Fruit fly (Drosophila melanogaster) whole organism, embryonic: ENCODE results near the gene Edg78E.

ENCODE experiments used
- Abd-B ChIP-seq: fragments of 200-800 bp; sonication (Bioruptor generic); optimal IDR thresholded peaks from 2 replicates; lab custom pipeline; 2018; ENCODE audit warnings: missing biosample characterization, mild to moderate bottlenecking, missing genetic modification characterization, moderate library complexity
- BtbVII ChIP-seq: fragments of 200-800 bp; sonication (Bioruptor generic); optimal IDR thresholded peaks from 3 replicates; lab custom pipeline; 2017; ENCODE audit warnings: missing biosample characterization, mild to moderate bottlenecking, missing genetic modification characterization
- CG10209 ChIP-seq: fragments of 200-800 bp; sonication (Bioruptor generic); optimal IDR thresholded peaks from 3 replicates; lab custom pipeline; 2017; ENCODE audit warnings: missing biosample characterization, mild to moderate bottlenecking, missing genetic modification characterization, missing genetic modification reagents
- CG10274 ChIP-seq: fragments of 200-800 bp; sonication (Bioruptor generic); optimal IDR thresholded peaks from 3 replicates; lab custom pipeline; 2017; ENCODE audit warnings: missing biosample characterization, mild to moderate bottlenecking, missing genetic modification characterization
- CG11093 ChIP-seq: fragments of 200-800 bp; sonication (Bioruptor generic); IDR thresholded peaks from 3 replicates; pipeline ENCODE4 v1.3.6; 2022; ENCODE audit warnings: missing biosample characterization, missing genetic modification characterization
- CG11247 ChIP-seq: fragments of 200-800 bp; sonication (Bioruptor generic); IDR thresholded peaks from 2 replicates; pipeline ENCODE4 v1.3.6; 2022; ENCODE audit warnings: missing biosample characterization, missing genetic modification characterization
- CG11456 ChIP-seq: fragments of 200-800 bp; sonication (Bioruptor generic); IDR thresholded peaks from 3 replicates; pipeline ENCODE4 v1.3.6; 2022; ENCODE audit warnings: missing biosample characterization, missing genetic modification characterization
- CG12942 ChIP-seq: fragments of 200-800 bp; sonication (Bioruptor generic); optimal IDR thresholded peaks from 3 replicates; lab custom pipeline; 2016; ENCODE audit warnings: missing biosample characterization, missing genetic modification characterization
- CG15269 ChIP-seq: fragments of 200-800 bp; sonication (Bioruptor generic); optimal IDR thresholded peaks from 2 replicates; lab custom pipeline; 2018; ENCODE audit warnings: missing biosample characterization, mild to moderate bottlenecking, missing genetic modification characterization, moderate library complexity
- CG1602 ChIP-seq: fragments of 200-800 bp; sonication (Bioruptor generic); optimal IDR thresholded peaks from 3 replicates; lab custom pipeline; 2016; ENCODE audit warnings: missing biosample characterization, missing genetic modification characterization
- CG1603 ChIP-seq: fragments of 200-800 bp; sonication (Bioruptor generic); optimal IDR thresholded peaks from 2 replicates; lab custom pipeline; 2019; ENCODE audit warnings: missing biosample characterization, mild to moderate bottlenecking, missing genetic modification characterization, moderate library complexity
- CG17186 ChIP-seq: fragments of 200-800 bp; sonication (Bioruptor generic); optimal IDR thresholded peaks from 3 replicates; lab custom pipeline; 2017; ENCODE audit warnings: missing biosample characterization, missing genetic modification reagents, missing genetic modification characterization
- CG31365 ChIP-seq: fragments of 200-800 bp; sonication (Bioruptor generic); optimal IDR thresholded peaks from 2 replicates; lab custom pipeline; 2018; ENCODE audit warnings: missing biosample characterization, mild to moderate bottlenecking, missing genetic modification characterization
- CG32772 ChIP-seq: fragments of 200-800 bp; sonication (Bioruptor generic); IDR thresholded peaks from 2 replicates; pipeline ENCODE4 v1.3.6; 2022; ENCODE audit warnings: missing biosample characterization, missing genetic modification characterization
- CG33557 ChIP-seq: fragments of 200-800 bp; sonication (Bioruptor generic); optimal IDR thresholded peaks from 2 replicates; lab custom pipeline; 2019; ENCODE audit warnings: missing biosample characterization, mild to moderate bottlenecking, missing genetic modification characterization, moderate library complexity
- CG4617 ChIP-seq: fragments of 200-800 bp; sonication (Bioruptor generic); optimal IDR thresholded peaks from 3 replicates; lab custom pipeline; 2016; ENCODE audit warnings: missing biosample characterization, missing genetic modification characterization, borderline replicate concordance
- CG6813 ChIP-seq: fragments of 200-800 bp; sonication (Bioruptor generic); optimal IDR thresholded peaks from 2 replicates; lab custom pipeline; 2017; ENCODE audit warnings: missing biosample characterization, missing genetic modification characterization, mild to moderate bottlenecking, moderate library complexity, missing genetic modification reagents
- CG7963 ChIP-seq: fragments of 200-800 bp; sonication (Bioruptor generic); IDR thresholded peaks from 3 replicates; pipeline ENCODE4 v1.3.6; 2022; ENCODE audit warnings: missing biosample characterization, missing genetic modification characterization; ENCODE audit not compliant: partially characterized antibody
- CG8924 ChIP-seq: fragments of 200-800 bp; optimal IDR thresholded peaks from 3 replicates; lab custom pipeline; 2019; ENCODE audit warnings: missing biosample characterization, mild to moderate bottlenecking, missing genetic modification characterization, moderate library complexity
- CTCF ChIP-seq: fragments of 200-800 bp; sonication (Bioruptor generic); optimal IDR thresholded peaks from 2 replicates; lab custom pipeline; 2017; ENCODE audit warnings: missing biosample characterization, mild to moderate bottlenecking, missing genetic modification characterization, moderate library complexity
- Dref ChIP-seq: fragments of 200-800 bp; sonication (Bioruptor generic); IDR thresholded peaks from 2 replicates; pipeline ENCODE4 v1.3.6; 2022; ENCODE audit warnings: missing biosample characterization, missing genetic modification characterization
- Elba2 ChIP-seq: fragments of 200-800 bp; sonication (Bioruptor generic); optimal IDR thresholded peaks from 3 replicates; lab custom pipeline; 2016; ENCODE audit warnings: missing biosample characterization, missing genetic modification characterization
- Gsc ChIP-seq: fragments of 200-800 bp; sonication (Bioruptor generic); IDR thresholded peaks from 2 replicates; pipeline ENCODE4 v1.3.6; 2022; ENCODE audit warnings: missing biosample characterization, missing genetic modification characterization
- HmgZ ChIP-seq: fragments of 200-800 bp; sonication (Bioruptor generic); optimal IDR thresholded peaks from 2 replicates; lab custom pipeline; 2018; ENCODE audit warnings: missing biosample characterization, mild to moderate bottlenecking, missing genetic modification characterization
- MBD-R2 ChIP-seq: fragments of 200-800 bp; sonication (Bioruptor generic); IDR thresholded peaks from 2 replicates; pipeline ENCODE4 v1.3.6; 2022; ENCODE audit warnings: missing biosample characterization, missing genetic modification characterization
- NC2β ChIP-seq: fragments of 200-800 bp; sonication (Bioruptor generic); optimal IDR thresholded peaks from 2 replicates; lab custom pipeline; 2016; ENCODE audit warnings: missing biosample characterization, missing genetic modification characterization
- Optix ChIP-seq: fragments of 200-800 bp; sonication (Bioruptor generic); IDR thresholded peaks from 3 replicates; pipeline ENCODE4 v1.3.6; 2022; ENCODE audit warnings: missing biosample characterization, missing genetic modification characterization
- Pdp1 ChIP-seq, 2 experiments: fragments of 200-800 bp; sonication (Bioruptor generic); optimal IDR thresholded peaks; 3 replicates each; lab custom pipeline; 2016; ENCODE audit warnings: missing biosample characterization in 2 of 2, missing genetic modification characterization in 2 of 2, mild to moderate bottlenecking in 1 of 2, moderate library complexity in 1 of 2
- Scr ChIP-seq: fragments of 200-800 bp; sonication (Bioruptor generic); IDR thresholded peaks from 2 replicates; pipeline ENCODE4 v1.3.6; 2022; ENCODE audit warnings: missing biosample characterization, missing genetic modification characterization; ENCODE audit not compliant: partially characterized antibody
- Sin3A ChIP-seq: fragments of >200 bp; optimal IDR thresholded peaks from 2 replicates; lab custom pipeline; 2018
- TFAM ChIP-seq: fragments of 200-800 bp; sonication (Bioruptor generic); optimal IDR thresholded peaks from 2 replicates; lab custom pipeline; 2017; ENCODE audit warnings: missing biosample characterization, missing genetic modification characterization, inconsistent platforms
- Tbp ChIP-seq: fragments of >200 bp; optimal IDR thresholded peaks from 2 replicates; lab custom pipeline; 2018; ENCODE audit warnings: missing biosample characterization, missing genetic modification characterization
- ato ChIP-seq: fragments of 200-800 bp; sonication (Bioruptor generic); IDR thresholded peaks from 2 replicates; pipeline ENCODE4 v1.3.6; 2022; ENCODE audit warnings: missing biosample characterization, missing genetic modification characterization; ENCODE audit not compliant: partially characterized antibody
- bowl ChIP-seq: fragments of 200-800 bp; sonication (Bioruptor generic); IDR thresholded peaks from 2 replicates; pipeline ENCODE4 v1.3.6; 2022; ENCODE audit warnings: missing biosample characterization, missing genetic modification characterization
- chinmo ChIP-seq: fragments of 200-800 bp; sonication (Bioruptor generic); IDR thresholded peaks from 4 replicates; pipeline ENCODE4 v1.3.6; 2022; ENCODE audit warnings: missing biosample characterization, missing genetic modification characterization; ENCODE audit not compliant: partially characterized antibody
- crp ChIP-seq, 2 experiments: fragments of 200-800 bp; sonication (Bioruptor generic); optimal IDR thresholded peaks; 2 replicates in 1 of 2; 3 replicates in 1 of 2; lab custom pipeline; 2017; ENCODE audit warnings: missing biosample characterization in 2 of 2, missing genetic modification characterization in 2 of 2, mild to moderate bottlenecking in 1 of 2, moderate library complexity in 1 of 2
- danr ChIP-seq: fragments of 200-800 bp; sonication (Bioruptor generic); IDR thresholded peaks from 2 replicates; pipeline ENCODE4 v1.3.6; 2022; ENCODE audit warnings: missing biosample characterization, missing genetic modification characterization
- dm ChIP-seq: fragments of 200-800 bp; sonication (Bioruptor generic); optimal IDR thresholded peaks from 3 replicates; lab custom pipeline; 2016; ENCODE audit warnings: missing biosample characterization, missing genetic modification characterization
- dmrt11E ChIP-seq: fragments of 200-800 bp; sonication (Bioruptor generic); optimal IDR thresholded peaks from 3 replicates; lab custom pipeline; 2018; ENCODE audit warnings: missing biosample characterization, mild to moderate bottlenecking, missing genetic modification characterization, moderate library complexity
- dmrt99B ChIP-seq: fragments of 200-800 bp; sonication (Bioruptor generic); optimal IDR thresholded peaks from 2 replicates; lab custom pipeline; 2018; ENCODE audit warnings: missing biosample characterization, mild to moderate bottlenecking, missing genetic modification characterization, moderate library complexity
- exex ChIP-seq: fragments of 200-800 bp; sonication (Bioruptor generic); optimal IDR thresholded peaks from 4 replicates; lab custom pipeline; 2018; ENCODE audit warnings: missing biosample characterization, mild to moderate bottlenecking, missing genetic modification characterization, moderate library complexity
- fd3F ChIP-seq: fragments of 200-800 bp; sonication (Bioruptor generic); optimal IDR thresholded peaks from 2 replicates; lab custom pipeline; 2018; ENCODE audit warnings: missing biosample characterization, mild to moderate bottlenecking, missing genetic modification characterization, moderate library complexity
- gsb ChIP-seq: fragments of 200-800 bp; sonication (Bioruptor generic); IDR thresholded peaks from 2 replicates; pipeline ENCODE4 v1.3.6; 2022; ENCODE audit warnings: missing biosample characterization, missing genetic modification characterization
- h ChIP-seq: fragments of >200 bp; optimal IDR thresholded peaks from 2 replicates; lab custom pipeline; 2017
- hth ChIP-seq: fragments of >200 bp; optimal IDR thresholded peaks from 2 replicates; lab custom pipeline; 2017; ENCODE audit warnings: inconsistent platforms
- ken ChIP-seq: fragments of 200-800 bp; sonication (Bioruptor generic); IDR thresholded peaks from 3 replicates; pipeline ENCODE4 v1.3.6; 2022; ENCODE audit warnings: missing biosample characterization, missing genetic modification characterization
- mld ChIP-seq: fragments of 200-800 bp; sonication (Bioruptor generic); IDR thresholded peaks from 3 replicates; pipeline ENCODE4 v1.3.6; 2022; ENCODE audit warnings: missing biosample characterization, missing genetic modification characterization; ENCODE audit not compliant: partially characterized antibody
- sima ChIP-seq: fragments of 200-800 bp; sonication (Bioruptor generic); optimal IDR thresholded peaks from 2 replicates; lab custom pipeline; 2016; ENCODE audit warnings: missing biosample characterization, missing genetic modification characterization
- tll ChIP-seq, 2 experiments: fragments of 200-800 bp in 1 of 2; fragments of >200 bp in 1 of 2; sonication (Bioruptor generic) in 1 of 2; optimal IDR thresholded peaks; 2 replicates each; lab custom pipeline; 2017 to 2019; ENCODE audit warnings: missing biosample characterization in 2 of 2, missing genetic modification characterization in 2 of 2, mild to moderate bottlenecking in 1 of 2, moderate library complexity in 1 of 2
- unc-4 ChIP-seq: fragments of 200-800 bp; sonication (Bioruptor generic); IDR thresholded peaks from 2 replicates; pipeline ENCODE4 v1.3.6; 2022; ENCODE audit warnings: missing biosample characterization, missing genetic modification characterization; ENCODE audit not compliant: partially characterized antibody
- wek ChIP-seq: fragments of 200-800 bp; sonication (Bioruptor generic); optimal IDR thresholded peaks from 3 replicates; lab custom pipeline; 2018; ENCODE audit warnings: missing biosample characterization, mild to moderate bottlenecking, missing genetic modification characterization, moderate library complexity

Edg78E gene

DNA sequence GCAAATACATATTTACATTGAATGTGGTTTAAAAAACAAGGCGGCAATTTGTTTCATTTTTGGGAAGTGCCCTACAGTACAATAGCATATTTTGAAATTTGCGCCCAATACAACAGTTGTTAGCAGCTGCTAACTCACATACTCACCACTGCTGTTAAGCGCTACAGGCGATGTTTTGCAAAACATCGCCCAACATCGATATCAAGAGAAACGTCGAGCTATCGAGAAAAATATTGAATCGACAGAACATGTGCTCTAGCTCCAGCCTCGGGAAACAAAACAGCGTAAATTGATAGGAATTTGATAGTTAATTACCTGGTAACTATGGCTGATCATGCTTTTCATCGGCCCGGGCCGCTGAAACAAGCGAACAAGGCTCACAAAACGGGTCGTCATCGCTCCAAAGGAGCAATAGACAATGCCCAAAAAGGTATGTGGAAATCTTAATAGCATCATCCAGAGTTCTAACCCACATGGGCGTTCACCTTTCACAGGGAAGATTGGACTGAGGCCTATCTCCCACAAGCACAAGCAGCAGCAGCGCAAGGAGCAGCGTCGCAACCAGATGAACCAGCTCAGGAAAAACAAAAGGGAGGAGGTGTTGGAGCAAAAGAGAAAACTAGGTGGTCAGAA lies 37.5 kb upstream of the Edg78E start, which contains the start of gene Tsr1 (continued):
- TF ChIP-seq ato (GFP tag; lab: Robert Waterston, UW): peak; percentile 83; the same call in 1 of the 2 replicates
- peak; percentile 80 for TF ChIP-seq Dref (GFP tag; lab: Robert Waterston, UW)
- TF ChIP-seq gsb (GFP tag; lab: Robert Waterston, UW): no peak
- peak; percentile 90 for TF ChIP-seq unc-4 (GFP tag; lab: Robert Waterston, UW)
- no peak for TF ChIP-seq CG12942 (GFP tag; lab: Kevin White, UChicago)
- TF ChIP-seq Abd-B (GFP tag; lab: Kevin White, UChicago): no peak
- no peak for TF ChIP-seq CG1603
- TF ChIP-seq CG11093 (GFP tag; lab: Robert Waterston, UW): no peak
- no peak for TF ChIP-seq CG6813 (GFP tag; lab: Kevin White, UChicago)
- no peak for TF ChIP-seq NC2β (GFP tag; lab: Kevin White, UChicago)
- TF ChIP-seq CG1602 (GFP tag; lab: Kevin White, UChicago): no peak
- no peak for TF ChIP-seq CG10209
- peak; percentile 33 for TF ChIP-seq HmgZ (tag; lab: Kevin White, UChicago)
- TF ChIP-seq CG17186 (GFP tag; lab: Kevin White, UChicago): peak; percentile 88
- no peak for TF ChIP-seq bowl
- no peak for TF ChIP-seq Gsc (GFP tag; lab: Robert Waterston, UW)
- TF ChIP-seq TFAM (GFP tag; lab: Kevin White, UChicago): no peak
- no peak for TF ChIP-seq CG32772 (GFP tag; lab: Robert Waterston, UW)
- no peak for TF ChIP-seq fd3F (GFP tag; lab: Kevin White, UChicago)
- TF ChIP-seq tll (GFP tag; optimal IDR thresholded peaks at IDR 0.05; lab: Kevin White, UChicago): no peak
- TF ChIP-seq crp (GFP tag; optimal IDR thresholded peaks at IDR 0.05; lab: Kevin White, UChicago): peak in 1 of 2 experiments; percentile 52
- TF ChIP-seq CG11456: no peak
- TF ChIP-seq Optix (GFP tag; lab: Robert Waterston, UW): no peak
- no peak for TF ChIP-seq CG10274 (GFP tag; lab: Kevin White, UChicago)
- TF ChIP-seq danr (GFP tag; lab: Robert Waterston, UW): no peak
- TF ChIP-seq CG33557: no peak
- peak; percentile 82 for TF ChIP-seq mld (GFP tag; lab: Robert Waterston, UW)
- peak; percentile 32 for TF ChIP-seq CG4617 (GFP tag; lab: Kevin White, UChicago)
- TF ChIP-seq sima (GFP tag; lab: Kevin White, UChicago): no peak
- TF ChIP-seq h (lab: Kevin White, UChicago): no peak
- TF ChIP-seq Scr: peak; percentile 89
- no peak for TF ChIP-seq dmrt99B
- no peak for TF ChIP-seq BtbVII (GFP tag; lab: Kevin White, UChicago)
- TF ChIP-seq Tbp (GFP tag; lab: Kevin White, UChicago): no peak
- TF ChIP-seq exex (tag; lab: Kevin White, UChicago): no peak
- peak; percentile 96 for TF ChIP-seq dm (GFP tag; lab: Kevin White, UChicago)
- no peak for TF ChIP-seq CG15269 (tag; lab: Kevin White, UChicago)
- peak; percentile 12 for TF ChIP-seq CTCF (GFP tag; lab: Kevin White, UChicago)
- TF ChIP-seq ken: no peak
- peak; percentile 24 for TF ChIP-seq Sin3A
- TF ChIP-seq hth: no peak
- TF ChIP-seq MBD-R2: peak; percentile 47
- no peak for TF ChIP-seq CG31365 (tag; lab: Kevin White, UChicago)
- TF ChIP-seq wek: no peak
- no peak for TF ChIP-seq Elba2 (GFP tag; lab: Kevin White, UChicago)
- no peak for TF ChIP-seq CG11247 (GFP tag; lab: Robert Waterston, UW)
- peak; percentile 83 for TF ChIP-seq CG7963 (GFP tag; lab: Robert Waterston, UW)
- TF ChIP-seq chinmo: peak; percentile 94
- no peak for TF ChIP-seq Pdp1 (GFP tag; optimal IDR thresholded peaks at IDR 0.05; lab: Kevin White, UChicago)
- TF ChIP-seq CG8924 (tag; lab: Kevin White, UChicago): no peak
- TF ChIP-seq dmrt11E (tag; lab: Kevin White, UChicago): no peak
